Worm (Caenorhabditis elegans): Measurements from ENCODE around the gene C36A4.11.

ce11 chrIII:3878986-3879756 lies 38.8 kb downstream of the C36A4.11 start:
- TF ChIP-seq fos-1 (tag; optimal IDR thresholded peaks at IDR 0.05) (no peak), nhr-237 (tag; optimal IDR thresholded peaks at IDR 0.05) (no peak), nhr-11 (tag; optimal IDR thresholded peaks at IDR 0.05) (no peak), R02D3.7 (tag; optimal IDR thresholded peaks at IDR 0.05) (no peak), sea-2 (GFP tag; optimal IDR thresholded peaks at IDR 0.05) (no peak), nhr-28 (tag; optimal IDR thresholded peaks at IDR 0.05) (no peak)
